Worm (Caenorhabditis elegans) whole organism, early embryonic: ENCODE data around the gene F19G12.4.

Experiments used
- ama-1 ChIP-seq: fragments of 150-350 bp; optimal IDR thresholded peaks from 2 replicates; lab custom pipeline; 2014
- flt-1 ChIP-seq: fragments of 200-800 bp; sonication (Bioruptor generic); IDR thresholded peaks from 2 replicates; pipeline ENCODE4 v1.3.6; 2022; ENCODE audit warnings: missing genetic modification characterization, missing compliant biosample characterization
- scrt-1 ChIP-seq: fragments of 200-800 bp; sonication (Bioruptor generic); IDR thresholded peaks from 2 replicates; pipeline ENCODE4 v1.3.6; 2022; ENCODE audit warnings: missing genetic modification characterization, missing compliant biosample characterization

DNA sequence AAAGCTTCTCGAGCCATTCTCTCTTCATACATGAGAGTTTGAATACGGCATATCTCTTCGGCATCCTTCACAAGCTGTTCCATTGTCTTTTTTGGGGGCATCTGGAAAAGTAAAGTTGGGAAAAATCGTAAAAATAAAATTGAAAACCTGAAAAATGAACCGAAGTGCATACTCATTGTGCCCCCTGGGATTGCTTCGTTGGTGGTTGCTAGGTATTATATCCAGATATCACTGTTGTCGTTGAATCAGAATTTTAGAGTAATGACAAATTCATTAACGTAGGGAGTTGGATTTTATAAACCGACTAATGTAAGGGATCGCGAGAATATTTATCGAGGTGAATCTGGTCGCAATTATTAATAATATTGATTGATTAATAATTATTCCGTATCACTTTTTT is 35.5 kb upstream of the F19G12.4 start, which contains the start of gene F56C3.10:
- TF ChIP-seq ama-1 (lab: Kevin White, UChicago) (no peak), scrt-1 (GFP tag; lab: Robert Waterston, UW) (no peak), flt-1 (GFP tag; lab: Robert Waterston, UW) (no peak)
